Fruit fly (Drosophila melanogaster) whole organism, embryonic: ENCODE measurements around the gene Pvr.
A peak's percentile ranks its signal among the peaks of the same experiment; 100 is the strongest.

Experiments
- Awh ChIP-seq: fragments of 200-800 bp; sonication (Bioruptor generic); IDR thresholded peaks from 2 replicates; pipeline ENCODE4, ENCODE4 v1.3.6; 2022; ENCODE audit warnings: missing biosample characterization, missing genetic modification characterization
- CG10543 ChIP-seq: fragments of 200-800 bp; sonication (Bioruptor generic); optimal IDR thresholded peaks from 3 replicates; lab custom pipeline; 2017; ENCODE audit warnings: missing biosample characterization, mild to moderate bottlenecking, missing genetic modification characterization, moderate library complexity
- CG11723 ChIP-seq: fragments of 200-800 bp; sonication (Bioruptor generic); optimal IDR thresholded peaks from 2 replicates; lab custom pipeline; 2017; ENCODE audit warnings: missing biosample characterization, mild to moderate bottlenecking, missing genetic modification characterization
- CG12071 ChIP-seq: fragments of 200-800 bp; sonication (Bioruptor generic); optimal IDR thresholded peaks from 3 replicates; lab custom pipeline; 2018; ENCODE audit warnings: missing biosample characterization, mild to moderate bottlenecking, missing genetic modification characterization
- CG12155 ChIP-seq: fragments of 200-800 bp; sonication (Bioruptor generic); optimal IDR thresholded peaks from 3 replicates; lab custom pipeline; 2016; ENCODE audit warnings: missing biosample characterization, missing genetic modification characterization
- CG13123 ChIP-seq: fragments of 200-800 bp; sonication (Bioruptor generic); optimal IDR thresholded peaks from 2 replicates; lab custom pipeline; 2016; ENCODE audit warnings: missing biosample characterization, missing genetic modification characterization
- CG13624 ChIP-seq: fragments of 200-800 bp; sonication (Bioruptor generic); optimal IDR thresholded peaks from 2 replicates; lab custom pipeline; 2016; ENCODE audit warnings: missing biosample characterization, missing genetic modification characterization
- CG14860 ChIP-seq: fragments of 200-800 bp; sonication (Bioruptor generic); IDR thresholded peaks from 3 replicates; pipeline ENCODE4 v1.3.6; 2022; ENCODE audit warnings: missing biosample characterization, missing genetic modification characterization; ENCODE audit not compliant: partially characterized antibody
- CG16779 ChIP-seq: fragments of 200-800 bp; sonication (Bioruptor generic); IDR thresholded peaks from 2 replicates; pipeline ENCODE4 v1.3.6; 2022; ENCODE audit warnings: missing biosample characterization, missing genetic modification characterization
- CG17829 ChIP-seq: fragments of 200-800 bp; optimal IDR thresholded peaks from 2 replicates; lab custom pipeline; 2019; ENCODE audit warnings: missing biosample characterization, mild to moderate bottlenecking, missing genetic modification characterization, moderate library complexity
- CG1832 ChIP-seq: fragments of 200-800 bp; sonication (Bioruptor generic); optimal IDR thresholded peaks from 2 replicates; lab custom pipeline; 2017; ENCODE audit warnings: missing biosample characterization, mild to moderate bottlenecking, missing genetic modification characterization, inconsistent platforms
- CG2678 ChIP-seq: fragments of 200-800 bp; sonication (Bioruptor generic); optimal IDR thresholded peaks from 3 replicates; lab custom pipeline; 2019; ENCODE audit warnings: missing biosample characterization, mild to moderate bottlenecking, missing genetic modification characterization, moderate library complexity
- CG8944 ChIP-seq: fragments of 200-800 bp; sonication (Bioruptor generic); optimal IDR thresholded peaks from 3 replicates; lab custom pipeline; 2016; ENCODE audit warnings: missing biosample characterization, missing genetic modification characterization
- CG9797 ChIP-seq: fragments of 200-800 bp; sonication (Bioruptor generic); optimal IDR thresholded peaks from 3 replicates; lab custom pipeline; 2018; ENCODE audit warnings: missing biosample characterization, mild to moderate bottlenecking, missing genetic modification characterization
- CG9817 ChIP-seq: fragments of 200-800 bp; sonication (Bioruptor generic); optimal IDR thresholded peaks from 2 replicates; lab custom pipeline; 2018; ENCODE audit warnings: missing biosample characterization, mild to moderate bottlenecking, missing genetic modification characterization, moderate library complexity
- CTCF ChIP-seq: fragments of 200-800 bp; sonication (Bioruptor generic); optimal IDR thresholded peaks from 2 replicates; lab custom pipeline; 2017; ENCODE audit warnings: missing biosample characterization, mild to moderate bottlenecking, missing genetic modification characterization, moderate library complexity
- CkIIα-i1 ChIP-seq: fragments of 200-800 bp; sonication (Bioruptor generic); IDR thresholded peaks from 2 replicates; pipeline ENCODE4 v1.3.6; 2022; ENCODE audit warnings: missing biosample characterization, missing genetic modification characterization
- D ChIP-seq, 2 experiments: fragments of 200-800 bp in 1 of 2; fragments of >200 bp in 1 of 2; sonication (Bioruptor generic) in 1 of 2; optimal IDR thresholded peaks; 2 replicates in 1 of 2; 3 replicates in 1 of 2; lab custom pipeline; 2017; ENCODE audit warnings: mild to moderate bottlenecking in 1 of 2, missing biosample characterization in 1 of 2, missing genetic modification characterization in 1 of 2, missing genetic modification reagents in 1 of 2
- HLH54F ChIP-seq: fragments of 200-800 bp; sonication (Bioruptor generic); optimal IDR thresholded peaks from 3 replicates; lab custom pipeline; 2016; ENCODE audit warnings: missing biosample characterization, missing genetic modification characterization
- Med ChIP-seq: fragments of 200-800 bp; sonication (Bioruptor generic); peaks from one replicate; lab custom pipeline; 2016; ENCODE audit warnings: missing biosample characterization, missing genetic modification characterization, mild to moderate bottlenecking, inconsistent platforms, moderate library complexity
- NfI ChIP-seq: fragments of 200-800 bp; sonication (Bioruptor generic); optimal IDR thresholded peaks from 3 replicates; lab custom pipeline; 2018; ENCODE audit warnings: missing biosample characterization, mild to moderate bottlenecking, missing genetic modification characterization, moderate library complexity
- Opbp ChIP-seq: fragments of 200-800 bp; sonication (Bioruptor generic); IDR thresholded peaks from 3 replicates; pipeline ENCODE4 v1.3.6; 2022; ENCODE audit warnings: missing biosample characterization, missing genetic modification characterization; ENCODE audit not compliant: partially characterized antibody
- aop ChIP-seq: fragments of 200-800 bp; sonication (Bioruptor generic); IDR thresholded peaks from 2 replicates; pipeline ENCODE4 v1.3.6; 2022; ENCODE audit warnings: missing biosample characterization, missing genetic modification characterization
- ase ChIP-seq: fragments of 200-800 bp; sonication (Bioruptor generic); IDR thresholded peaks from 3 replicates; pipeline ENCODE4 v1.3.6; 2022; ENCODE audit warnings: missing biosample characterization, missing genetic modification characterization
- br ChIP-seq: fragments of >200 bp; optimal IDR thresholded peaks from 2 replicates; lab custom pipeline; 2017
- cato ChIP-seq: fragments of 200-800 bp; sonication (Bioruptor generic); optimal IDR thresholded peaks from 2 replicates; lab custom pipeline; 2016; ENCODE audit warnings: missing biosample characterization, missing genetic modification characterization, borderline replicate concordance
- caup ChIP-seq: fragments of 200-800 bp; sonication (Bioruptor generic); optimal IDR thresholded peaks from 3 replicates; lab custom pipeline; 2017; ENCODE audit warnings: missing biosample characterization, mild to moderate bottlenecking, missing genetic modification characterization, moderate library complexity; ENCODE audit not compliant: severe bottlenecking
- chinmo ChIP-seq: fragments of 200-800 bp; sonication (Bioruptor generic); IDR thresholded peaks from 4 replicates; pipeline ENCODE4 v1.3.6; 2022; ENCODE audit warnings: missing biosample characterization, missing genetic modification characterization; ENCODE audit not compliant: partially characterized antibody
- cwo ChIP-seq: fragments of 200-800 bp; sonication (Bioruptor generic); optimal IDR thresholded peaks from 3 replicates; lab custom pipeline; 2017; ENCODE audit warnings: missing biosample characterization, missing genetic modification characterization, mild to moderate bottlenecking, moderate library complexity, missing genetic modification reagents
- emc ChIP-seq: fragments of 200-800 bp; sonication (Bioruptor generic); optimal IDR thresholded peaks from 2 replicates; lab custom pipeline; 2016; ENCODE audit warnings: missing biosample characterization, missing genetic modification characterization
- ftz-f1 ChIP-seq: fragments of 200-800 bp; sonication (Bioruptor generic); optimal IDR thresholded peaks from 2 replicates; lab custom pipeline; 2016; ENCODE audit warnings: missing biosample characterization, missing genetic modification characterization
- gsb ChIP-seq: fragments of 200-800 bp; sonication (Bioruptor generic); IDR thresholded peaks from 2 replicates; pipeline ENCODE4 v1.3.6; 2022; ENCODE audit warnings: missing biosample characterization, missing genetic modification characterization
- hbn ChIP-seq: fragments of 200-800 bp; sonication (Bioruptor generic); IDR thresholded peaks from 2 replicates; pipeline ENCODE4 v1.3.6; 2022; ENCODE audit warnings: missing biosample characterization, missing genetic modification characterization; ENCODE audit not compliant: partially characterized antibody
- kay ChIP-seq: fragments of 200-800 bp; sonication (Bioruptor generic); optimal IDR thresholded peaks from 2 replicates; lab custom pipeline; 2016; ENCODE audit warnings: missing biosample characterization, missing genetic modification characterization
- lilli ChIP-seq: fragments of 200-800 bp; sonication (Bioruptor generic); optimal IDR thresholded peaks from 3 replicates; lab custom pipeline; 2016; ENCODE audit warnings: missing biosample characterization, missing genetic modification characterization
- nau ChIP-seq: fragments of 200-800 bp; sonication (Bioruptor generic); optimal IDR thresholded peaks from 3 replicates; lab custom pipeline; 2017; ENCODE audit warnings: missing biosample characterization, mild to moderate bottlenecking, missing genetic modification characterization, missing genetic modification reagents
- oc ChIP-seq: fragments of 200-800 bp; sonication (Bioruptor generic); optimal IDR thresholded peaks from 2 replicates; lab custom pipeline; 2018; ENCODE audit warnings: missing biosample characterization, mild to moderate bottlenecking, missing genetic modification characterization, moderate library complexity
- onecut ChIP-seq: fragments of 200-800 bp; sonication (Bioruptor generic); IDR thresholded peaks from 2 replicates; pipeline ENCODE4 v1.3.6; 2022; ENCODE audit warnings: missing biosample characterization, missing genetic modification characterization
- psq ChIP-seq: fragments of 200-800 bp; sonication (Bioruptor generic); optimal IDR thresholded peaks from 2 replicates; lab custom pipeline; 2017; ENCODE audit warnings: missing biosample characterization, missing genetic modification characterization
- run ChIP-seq: fragments of 200-800 bp; sonication (Bioruptor generic); optimal IDR thresholded peaks from 3 replicates; lab custom pipeline; 2018; ENCODE audit warnings: missing biosample characterization, mild to moderate bottlenecking, missing genetic modification characterization
- sens-2 ChIP-seq: fragments of 200-800 bp; sonication (Bioruptor generic); IDR thresholded peaks from 2 replicates; pipeline ENCODE4 v1.3.6; 2022; ENCODE audit warnings: missing biosample characterization, missing genetic modification characterization
- sima ChIP-seq: fragments of 200-800 bp; sonication (Bioruptor generic); optimal IDR thresholded peaks from 2 replicates; lab custom pipeline; 2016; ENCODE audit warnings: missing biosample characterization, missing genetic modification characterization
- so ChIP-seq: fragments of 200-800 bp; sonication (Bioruptor generic); IDR thresholded peaks from 3 replicates; pipeline ENCODE4 v1.3.6; 2022; ENCODE audit warnings: missing biosample characterization, missing genetic modification characterization
- tap ChIP-seq: fragments of 200-800 bp; optimal IDR thresholded peaks from 3 replicates; lab custom pipeline; 2019; ENCODE audit warnings: missing biosample characterization, mild to moderate bottlenecking, missing genetic modification characterization, moderate library complexity
- ttk ChIP-seq: fragments of 200-800 bp; sonication (Bioruptor generic); IDR thresholded peaks from 2 replicates; pipeline ENCODE4 v2.1.2; 2022; ENCODE audit warnings: missing biosample characterization, missing genetic modification characterization
- vvl ChIP-seq: fragments of 200-800 bp; sonication (Bioruptor generic); IDR thresholded peaks from 2 replicates; pipeline ENCODE4 v1.3.6; 2022; ENCODE audit warnings: missing biosample characterization, missing genetic modification characterization
- zf30C ChIP-seq: fragments of 200-800 bp; sonication (Bioruptor generic); optimal IDR thresholded peaks from 3 replicates; lab custom pipeline; 2018; ENCODE audit warnings: missing biosample characterization, mild to moderate bottlenecking, missing genetic modification characterization
- zfh2 ChIP-seq: fragments of 200-800 bp; sonication (Bioruptor generic); optimal IDR thresholded peaks from 2 replicates; lab custom pipeline; 2016; ENCODE audit warnings: missing biosample characterization, missing genetic modification characterization

Pvr gene

dm6 chr2L:8280225-8280624 is 40.5 kb upstream of the Pvr start (continued):
- TF ChIP-seq CG12155 (GFP tag; lab: Kevin White, UChicago) (no peak), ttk (GFP tag; lab: Robert Waterston, UW) (no peak), vvl (GFP tag; lab: Robert Waterston, UW) (peak; percentile 14; the same call in 1 of the 2 replicates), onecut (GFP tag; lab: Robert Waterston, UW) (peak; percentile 79; the same call in 1 of the 2 replicates), cwo (GFP tag; lab: Kevin White, UChicago) (peak; percentile 60), D (optimal IDR thresholded peaks at IDR 0.05; lab: Kevin White, UChicago) (peak; percentile 23), D (GFP tag; optimal IDR thresholded peaks at IDR 0.05; lab: Kevin White, UChicago) (no peak), run (no peak), CG12071 (GFP tag; lab: Kevin White, UChicago) (peak; percentile 8), Med (GFP tag; lab: Kevin White, UChicago) (peak; percentile 28)

- no peak for TF ChIP-seq CG9817 (tag; lab: Kevin White, UChicago)
- no peak for TF ChIP-seq gsb (GFP tag; lab: Robert Waterston, UW)
- no peak for TF ChIP-seq CG10543
- 0 out of 3 replicates have a peak, but pooled peaks have one; percentile 34 for TF ChIP-seq so
- TF ChIP-seq ttk (GFP tag; lab: Robert Waterston, UW): 0 out of 2 replicates have a peak, but pooled peaks have one; percentile 15
- no peak for TF ChIP-seq CTCF
- TF ChIP-seq caup (GFP tag; lab: Kevin White, UChicago): no peak
- no peak for TF ChIP-seq psq
- no peak for TF ChIP-seq zfh2
- no peak for TF ChIP-seq ftz-f1 (GFP tag; lab: Kevin White, UChicago)
- peak; percentile 69 for TF ChIP-seq zf30C
- no peak for TF ChIP-seq kay
- TF ChIP-seq Opbp: no peak
- TF ChIP-seq CG13123 (GFP tag; lab: Kevin White, UChicago): peak; percentile 30
- no peak for TF ChIP-seq chinmo (GFP tag; lab: Robert Waterston, UW)
- TF ChIP-seq sens-2 (GFP tag; lab: Robert Waterston, UW): no peak
- TF ChIP-seq CG8944 (GFP tag; lab: Kevin White, UChicago): peak; percentile 58
- peak; percentile 54 for TF ChIP-seq lilli (GFP tag; lab: Kevin White, UChicago)
- peak; percentile 2 for TF ChIP-seq NfI
- no peak for TF ChIP-seq sima (GFP tag; lab: Kevin White, UChicago)
- no peak for TF ChIP-seq br (lab: Kevin White, UChicago)
- TF ChIP-seq ase (GFP tag; lab: Robert Waterston, UW): no peak
- no peak for TF ChIP-seq CG13624
- peak; percentile 34 for TF ChIP-seq CG11723 (GFP tag; lab: Kevin White, UChicago)
- TF ChIP-seq cato (GFP tag; lab: Kevin White, UChicago): peak; percentile 10
- TF ChIP-seq CG1832 (GFP tag; lab: Kevin White, UChicago): no peak
- TF ChIP-seq CG14860: no peak
- no peak for TF ChIP-seq emc (GFP tag; lab: Kevin White, UChicago)
- TF ChIP-seq aop (GFP tag; lab: Robert Waterston, UW): no peak
- TF ChIP-seq CG2678 (tag; lab: Kevin White, UChicago): peak; percentile 66
- TF ChIP-seq hbn (GFP tag; lab: Robert Waterston, UW): no peak
- no peak for TF ChIP-seq nau (GFP tag; lab: Kevin White, UChicago)
- TF ChIP-seq CG17829 (tag; lab: Kevin White, UChicago): peak; percentile 89
- no peak for TF ChIP-seq CG16779 (GFP tag; lab: Robert Waterston, UW)
- no peak for TF ChIP-seq CkIIα-i1 (GFP tag; lab: Robert Waterston, UW)
- TF ChIP-seq CG9797 (GFP tag; lab: Kevin White, UChicago): no peak
- TF ChIP-seq Awh (GFP tag; lab: Robert Waterston, UW): 0 out of 2 replicates have a peak, but pooled peaks have one; percentile 50
- peak; percentile 5 for TF ChIP-seq HLH54F (GFP tag; lab: Kevin White, UChicago)
- TF ChIP-seq tap (tag; lab: Kevin White, UChicago): peak; percentile 46
- peak; percentile 28 for TF ChIP-seq oc
Measured at dm6 chr2L:8279400-8280065, 39.9 kb upstream of the Pvr start.
